Fruit fly (Drosophila melanogaster): ENCODE results near the gene Pfdn6.
A peak's percentile ranks its signal among the peaks of the same experiment; 100 is the strongest.

DNA sequence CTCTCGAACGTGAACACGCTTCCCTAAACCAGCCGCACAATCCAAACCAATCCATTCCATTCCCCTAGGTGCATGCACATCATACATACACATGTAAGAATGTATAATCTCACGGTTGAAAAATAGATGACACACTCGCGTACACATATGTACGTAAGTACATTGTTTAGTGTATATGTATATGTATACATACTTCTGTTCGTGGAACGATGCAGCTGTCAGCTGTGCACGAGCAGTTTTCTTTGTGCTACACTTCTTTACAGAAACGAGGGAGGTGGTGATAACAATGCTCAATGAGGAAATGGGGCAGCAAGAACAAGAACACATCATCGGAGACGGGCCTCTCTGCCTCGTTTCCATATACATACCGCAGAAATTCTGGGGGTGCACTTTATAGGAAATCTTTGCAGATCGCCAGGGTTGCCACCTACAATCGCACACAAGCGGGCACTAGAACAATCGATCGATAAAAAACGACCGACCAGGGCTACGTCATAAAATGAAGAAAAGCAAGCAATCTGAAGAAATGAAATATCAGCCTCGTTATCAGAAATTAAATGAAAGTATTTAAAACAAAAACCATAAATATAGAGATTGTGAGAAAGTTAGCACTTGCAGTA lies 24.1 kb upstream of the Pfdn6 start:
- TF ChIP-seq Clk (GFP tag; optimal IDR thresholded peaks at IDR 0.05) = no peak
- peak; percentile 73 for TF ChIP-seq cic (GFP tag; optimal IDR thresholded peaks at IDR 0.05)
- TF ChIP-seq ovo (GFP tag; optimal IDR thresholded peaks at IDR 0.05) = no peak
- no peak for TF ChIP-seq CG1620 (GFP tag; optimal IDR thresholded peaks at IDR 0.05)

All from whole organism, adult.